Comparison of ENCODE assay signal across 1 fruit fly cellular context in the genomic region with DNA sequence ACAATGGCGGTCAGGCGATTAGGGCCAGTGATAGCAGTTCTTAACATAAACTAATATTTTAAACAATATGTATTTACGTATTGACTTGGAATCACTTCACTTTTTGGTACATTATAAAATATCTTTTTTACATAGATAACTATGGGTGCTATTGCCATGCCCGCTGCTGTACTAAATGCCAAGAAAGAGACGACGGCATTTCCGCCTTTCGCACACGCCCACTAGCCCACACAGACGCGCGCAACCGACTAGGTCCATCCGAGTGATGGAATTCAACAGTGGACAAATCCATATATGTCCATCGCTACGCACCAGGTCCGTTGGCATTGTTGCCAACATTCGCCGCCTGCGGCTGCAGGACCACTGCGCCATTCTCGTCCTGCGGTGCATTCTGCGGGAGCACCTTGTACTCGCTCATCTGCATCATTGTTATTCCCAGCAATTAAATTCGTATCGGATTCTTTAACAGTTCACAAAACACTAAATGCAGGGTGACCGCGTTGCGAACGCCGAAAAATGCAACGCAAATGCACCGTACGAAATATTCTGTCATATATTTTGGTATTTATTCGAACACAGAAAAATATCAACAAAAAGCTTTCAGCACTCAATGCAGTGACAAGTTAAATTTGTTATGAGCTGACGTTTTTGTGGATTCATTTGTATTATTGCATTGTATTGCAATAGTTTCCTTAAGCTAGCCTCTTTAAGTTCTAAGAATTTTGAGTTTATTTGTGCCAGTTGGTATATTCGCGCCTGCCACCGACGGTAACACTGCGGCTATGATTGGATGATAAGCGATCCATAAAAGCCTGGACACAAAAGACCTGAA.
TF ChIP-seq lines count a peak whose summit lies in the region.

TSS of gene scramb2 (minus strand) at position 488 of the 832 bp plus-strand sequence.
TSS of gene Sk2 (plus strand) at position 763 of the 832 bp plus-strand sequence.

TF ChIP-seq in whole organism, embryonic, 481 proteins besides CTCF, POLR2A, EP300 and RAD21 (continued from another document):
- TF ChIP-seq NFAT (GFP tag; IDR thresholded peaks at IDR 0.05; lab: Robert Waterston, UW) (peak; percentile 94), gcm (GFP tag; optimal IDR thresholded peaks at IDR 0.05; lab: Kevin White, UChicago) (peak; percentile 94), Sin3A (optimal IDR thresholded peaks at IDR 0.05; lab: Kevin White, UChicago) (peak; percentile 95), twi (tag; optimal IDR thresholded peaks at IDR 0.05; lab: Kevin White, UChicago) (peak; percentile 86), Ptx1 (GFP tag; IDR thresholded peaks at IDR 0.05; lab: Robert Waterston, UW) (peak; percentile 92), CG4854 (GFP tag; optimal IDR thresholded peaks at IDR 0.05; lab: Kevin White, UChicago) (peak; percentile 90), HmgD (GFP tag; optimal IDR thresholded peaks at IDR 0.05; lab: Kevin White, UChicago) (peak; percentile 8), dan (GFP tag; IDR thresholded peaks at IDR 0.05; lab: Robert Waterston, UW) (peak; percentile 74; the same call in 1 of the 2 replicates), CG16779 (GFP tag; IDR thresholded peaks at IDR 0.05; lab: Robert Waterston, UW) (peak; percentile 84), tll (GFP tag; optimal IDR thresholded peaks at IDR 0.05; lab: Kevin White, UChicago) (no peak), klu (GFP tag; IDR thresholded peaks at IDR 0.05; lab: Robert Waterston, UW) (peak; percentile 89), Max (GFP tag; optimal IDR thresholded peaks at IDR 0.05; lab: Kevin White, UChicago) (peak; percentile 93), Kr (GFP tag; optimal IDR thresholded peaks at IDR 0.05; lab: Kevin White, UChicago) (no peak), CG30403 (GFP tag; optimal IDR thresholded peaks at IDR 0.05; lab: Kevin White, UChicago) (peak; percentile 94), pros (GFP tag; optimal IDR thresholded peaks at IDR 0.05; lab: Kevin White, UChicago) (peak; percentile 71), ewg (GFP tag; optimal IDR thresholded peaks at IDR 0.05; lab: Kevin White, UChicago) (peak; percentile 87), Trl (optimal IDR thresholded peaks at IDR 0.05; lab: Kevin White, UChicago) (no peak), Trl (GFP tag; optimal IDR thresholded peaks at IDR 0.05; lab: Kevin White, UChicago) (peak; percentile 73), CG11398 (GFP tag; optimal IDR thresholded peaks at IDR 0.05; lab: Kevin White, UChicago) (peak; percentile 78), Drgx (GFP tag; IDR thresholded peaks at IDR 0.05; lab: Robert Waterston, UW) (peak; percentile 98), eve (GFP tag; optimal IDR thresholded peaks at IDR 0.05; lab: Kevin White, UChicago) (no peak), CG9817 (tag; optimal IDR thresholded peaks at IDR 0.05; lab: Kevin White, UChicago) (peak; percentile 94), eyg (GFP tag; optimal IDR thresholded peaks at IDR 0.05; lab: Kevin White, UChicago) (peak; percentile 73), repo (GFP tag; optimal IDR thresholded peaks at IDR 0.05; lab: Kevin White, UChicago) (peak; percentile 80), Hey (tag; optimal IDR thresholded peaks at IDR 0.05; lab: Kevin White, UChicago) (peak; percentile 73), stc (GFP tag; IDR thresholded peaks at IDR 0.05; lab: Robert Waterston, UW) (peak; percentile 94), z (GFP tag; IDR thresholded peaks at IDR 0.05; lab: Robert Waterston, UW) (peak; percentile 70; the same call in 2 of the 3 replicates), HLH3B (GFP tag; IDR thresholded peaks at IDR 0.05; lab: Robert Waterston, UW) (peak; percentile 95), org-1 (GFP tag; optimal IDR thresholded peaks at IDR 0.05; lab: Kevin White, UChicago) (peak; percentile 92)
